Fruit fly (Drosophila melanogaster) whole organism, prepupa: ENCODE results near the gene Klp61F.

Experiments
- CG6854 ChIP-seq: fragments of 200-800 bp; sonication (Bioruptor generic); optimal IDR thresholded peaks from 2 replicates; lab custom pipeline; 2017; ENCODE audit warnings: missing biosample characterization, mild to moderate bottlenecking, missing genetic modification characterization
- topi ChIP-seq: fragments of 200-800 bp; sonication (Bioruptor generic); optimal IDR thresholded peaks from 3 replicates; lab custom pipeline; 2016; ENCODE audit warnings: missing biosample characterization, missing genetic modification characterization

- TF ChIP-seq topi (GFP tag; lab: Kevin White, UChicago): no peak
- TF ChIP-seq CG6854: no peak
Measured at dm6 chr3L:1232582-1232981, 13.1 kb downstream of the Klp61F start, which contains the start of gene CG33965.
